Worm (Caenorhabditis elegans): ENCODE data around the gene F56B3.9.

DNA sequence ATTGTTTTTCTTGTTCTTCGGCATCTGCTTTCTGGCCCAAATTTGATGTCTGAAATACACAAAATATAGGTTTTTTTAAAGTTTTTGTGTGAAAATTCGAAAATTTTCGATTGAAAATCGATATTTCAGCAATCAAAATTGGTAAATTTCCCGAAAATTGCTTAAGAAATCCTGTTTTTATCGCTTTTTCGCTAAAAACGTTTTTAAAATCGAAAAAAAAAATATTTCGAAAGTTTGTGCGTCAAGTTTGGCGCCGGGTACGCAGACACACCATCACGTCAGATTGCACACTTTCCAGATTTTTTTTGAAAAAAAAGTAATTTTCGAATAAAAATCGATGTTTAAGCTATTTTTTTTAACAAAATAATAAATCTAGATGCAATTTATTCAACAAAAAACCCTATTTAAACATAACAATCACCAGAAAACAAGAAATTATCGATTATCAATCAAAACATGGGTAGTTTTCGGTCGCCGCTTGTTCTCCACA is 24.3 kb downstream of the F56B3.9 start, which contains the start of gene skr-18:
- TF ChIP-seq ceh-36 (tag; optimal IDR thresholded peaks at IDR 0.05), result no peak
- TF ChIP-seq ama-1 (optimal IDR thresholded peaks at IDR 0.05), result no peak
- no peak for TF ChIP-seq flt-1 (GFP tag; IDR thresholded peaks at IDR 0.05)
- TF ChIP-seq ets-7 (tag; optimal IDR thresholded peaks at IDR 0.05), result no peak
- TF ChIP-seq tra-4 (tag; optimal IDR thresholded peaks at IDR 0.05), result no peak
- TF ChIP-seq scrt-1 (GFP tag; IDR thresholded peaks at IDR 0.05), result no peak
- no peak for TF ChIP-seq tbx-37 (GFP tag; conservative IDR thresholded peaks at IDR 0.05)
- TF ChIP-seq hmbx-1 (tag; optimal IDR thresholded peaks at IDR 0.05), result no peak
- no peak for TF ChIP-seq aly-1 (tag; optimal IDR thresholded peaks at IDR 0.05)
- TF ChIP-seq hnd-1 (tag; optimal IDR thresholded peaks at IDR 0.05), result no peak
- TF ChIP-seq ceh-13 (GFP tag; optimal IDR thresholded peaks at IDR 0.05), result no peak
- no peak for TF ChIP-seq tbx-11 (GFP tag; IDR thresholded peaks at IDR 0.05)
- TF ChIP-seq B0310.2 (tag; optimal IDR thresholded peaks at IDR 0.05), result no peak
- TF ChIP-seq sea-1 (GFP tag; conservative IDR thresholded peaks at IDR 0.05), result no peak

Data from whole organism, early embryonic.